Worm (Caenorhabditis elegans): ENCODE results near the gene Y39A1A.18.
A peak's percentile ranks its signal among the peaks of the same experiment; 100 is the strongest.

Y39A1A.18 gene

ce11 chrIII:10721056-10721455, 26.8 kb upstream of the Y39A1A.18 start (continued):
- no peak for TF ChIP-seq unc-62 (GFP tag; optimal IDR thresholded peaks at IDR 0.05)
- no peak for TF ChIP-seq egl-44 (GFP tag; IDR thresholded peaks at IDR 0.05)
- no peak for TF ChIP-seq hmg-20 (GFP tag; IDR thresholded peaks at IDR 0.05)

- 0 out of 2 replicates have a peak, but pooled peaks have one; percentile 19 for TF ChIP-seq Y56A3A.18 (GFP tag; IDR thresholded peaks at IDR 0.05)
- TF ChIP-seq hrde-1 (tag; optimal IDR thresholded peaks at IDR 0.05; ENCODE audit: borderline replicate concordance): no peak
- TF ChIP-seq snpc-1.1 (tag; optimal IDR thresholded peaks at IDR 0.05; ENCODE audit: insufficient read depth): no peak
- TF ChIP-seq lin-54 (GFP tag; optimal IDR thresholded peaks at IDR 0.05): peak; percentile 62
- no peak for TF ChIP-seq dpl-1 (GFP tag; optimal IDR thresholded peaks at IDR 0.05)
- peak; percentile 79 for TF ChIP-seq lin-40 (tag; optimal IDR thresholded peaks at IDR 0.05)
- peak; percentile 37 for TF ChIP-seq gei-17 (GFP tag; optimal IDR thresholded peaks at IDR 0.05)
- no peak for TF ChIP-seq Y53F4B.3 (GFP tag; IDR thresholded peaks at IDR 0.05)
- TF ChIP-seq aptf-3 (GFP tag; IDR thresholded peaks at IDR 0.05): no peak
- peak; percentile 80 for TF ChIP-seq atf-7 (tag; optimal IDR thresholded peaks at IDR 0.05)
- TF ChIP-seq B0336.3 (GFP tag; IDR thresholded peaks at IDR 0.05): peak; percentile 81
- peak; percentile 57 for TF ChIP-seq tlf-1 (GFP tag; optimal IDR thresholded peaks at IDR 0.05)
- TF ChIP-seq ets-4 (GFP tag; optimal IDR thresholded peaks at IDR 0.05): peak; percentile 8
- TF ChIP-seq let-526 (GFP tag; IDR thresholded peaks at IDR 0.05): no peak
- TF ChIP-seq sptf-2 (GFP tag; optimal IDR thresholded peaks at IDR 0.05): no peak
- peak; percentile 73 for TF ChIP-seq lin-26 (GFP tag; IDR thresholded peaks at IDR 0.05)
- TF ChIP-seq F57C9.4 (tag; optimal IDR thresholded peaks at IDR 0.05): no peak
- peak; percentile 83 for TF ChIP-seq chd-7 (tag; optimal IDR thresholded peaks at IDR 0.05)
- TF ChIP-seq ztf-25 (GFP tag; IDR thresholded peaks at IDR 0.05): no peak
- peak; percentile 86 for TF ChIP-seq nfyb-1 (GFP tag; IDR thresholded peaks at IDR 0.05)
- TF ChIP-seq madf-10 (tag; optimal IDR thresholded peaks at IDR 0.05): peak; percentile 10
- TF ChIP-seq snpc-4 (GFP tag; optimal IDR thresholded peaks at IDR 0.05): no peak
- peak in 2 of 4 experiments; percentile 26 to 30 for TF ChIP-seq snpc-4 (tag; optimal IDR thresholded peaks at IDR 0.05)
- TF ChIP-seq sdz-38 (tag; optimal IDR thresholded peaks at IDR 0.05): no peak
- TF ChIP-seq K11D2.4 (GFP tag; IDR thresholded peaks at IDR 0.05): peak; percentile 71; the same call in 1 of the 2 replicates
- no peak for TF ChIP-seq nhr-27 (tag; optimal IDR thresholded peaks at IDR 0.05)
- peak; percentile 59 for TF ChIP-seq ztf-26 (tag; optimal IDR thresholded peaks at IDR 0.05)
- 0 out of 2 replicates have a peak, but pooled peaks have one; percentile 7 for TF ChIP-seq hsf-1 (GFP tag; IDR thresholded peaks at IDR 0.05)
- TF ChIP-seq ceh-100 (GFP tag; IDR thresholded peaks at IDR 0.05): 0 out of 2 replicates have a peak, but pooled peaks have one; percentile 32
- no peak for TF ChIP-seq tbx-9 (tag; optimal IDR thresholded peaks at IDR 0.05; ENCODE audit: borderline replicate concordance)
- TF ChIP-seq let-607 (tag; optimal IDR thresholded peaks at IDR 0.05): peak; percentile 19 to 58
- no peak for TF ChIP-seq die-1 (tag; optimal IDR thresholded peaks at IDR 0.05)
- TF ChIP-seq efl-1 (GFP tag; optimal IDR thresholded peaks at IDR 0.05): peak; percentile 17
- peak; percentile 46 for TF ChIP-seq athp-1 (tag; optimal IDR thresholded peaks at IDR 0.05)
- peak; percentile 72 for TF ChIP-seq K12H6.12 (tag; optimal IDR thresholded peaks at IDR 0.05)
- peak; percentile 36 for TF ChIP-seq lsl-1 (GFP tag; optimal IDR thresholded peaks at IDR 0.05)
- TF ChIP-seq somi-1 (GFP tag; optimal IDR thresholded peaks at IDR 0.05): peak; percentile 83
- no peak for TF ChIP-seq B0035.1 (tag; optimal IDR thresholded peaks at IDR 0.05)
- no peak for TF ChIP-seq dpff-1 (tag; optimal IDR thresholded peaks at IDR 0.05)
- TF ChIP-seq ama-1 (optimal IDR thresholded peaks at IDR 0.05): no peak
- no peak for TF ChIP-seq ama-1 (GFP tag; optimal IDR thresholded peaks at IDR 0.05)
- peak; percentile 95 for TF ChIP-seq zfh-2 (GFP tag; conservative IDR thresholded peaks at IDR 0.05)
- TF ChIP-seq lir-1 (GFP tag; conservative IDR thresholded peaks at IDR 0.05): peak; percentile 41
- TF ChIP-seq attf-6 (GFP tag; IDR thresholded peaks at IDR 0.05): no peak
- TF ChIP-seq repo-1 (tag; optimal IDR thresholded peaks at IDR 0.05): no peak
Measured at ce11 chrIII:10720170-10720569, 25.9 kb upstream of the Y39A1A.18 start.
